Worm (Caenorhabditis elegans) whole organism, L4 larva: ENCODE measurements around the gene snf-7.

Source experiments
- aha-1 ChIP-seq: fragments of 150-350 bp; peaks from one replicate; lab custom pipeline; 2014; ENCODE audit warnings: missing biosample characterization, missing genetic modification characterization
- ceh-82 ChIP-seq: sonication (generic microtip); optimal IDR thresholded peaks from 2 replicates; lab custom pipeline; 2017; ENCODE audit warnings: missing biosample characterization, missing genetic modification characterization
- egl-27 ChIP-seq: sonication (generic microtip); optimal IDR thresholded peaks from 3 replicates; lab custom pipeline; 2017; ENCODE audit warnings: missing biosample characterization, missing genetic modification reagents, missing genetic modification characterization
- unc-39 ChIP-seq: sonication (generic microtip); optimal IDR thresholded peaks from 2 replicates; lab custom pipeline; 2017; ENCODE audit warnings: missing biosample characterization, missing genetic modification characterization
- zfp-3 ChIP-seq: fragments of 200-800 bp; sonication (Bioruptor generic); conservative IDR thresholded peaks from 2 replicates; pipeline ENCODE4 v1.3.6; 2022; ENCODE audit warnings: missing genetic modification reagents, missing genetic modification characterization, missing compliant biosample characterization

DNA sequence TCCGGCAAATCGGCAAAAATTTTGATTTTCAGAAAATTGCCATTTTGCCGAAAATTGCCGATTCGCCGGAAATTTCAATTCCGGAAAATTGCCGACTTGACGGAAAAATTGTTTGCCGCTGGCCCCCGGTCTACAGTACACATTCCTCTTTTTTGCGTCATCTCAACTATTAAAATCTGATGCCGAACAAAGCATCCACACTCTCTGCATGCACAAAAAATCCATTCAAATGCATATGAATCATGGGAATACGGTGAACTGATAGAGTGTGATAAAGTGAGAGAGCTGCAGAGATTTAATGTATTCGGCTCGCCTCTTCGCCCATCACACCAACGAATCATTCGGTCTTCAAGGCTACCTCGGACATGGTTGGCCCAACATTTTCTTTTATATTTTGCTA lies 25.3 kb downstream of the snf-7 start, which contains the start of gene F14F7.7:
- no peak for TF ChIP-seq egl-27
- peak; percentile 91 for TF ChIP-seq aha-1 (tag; lab: Kevin White, UChicago)
- no peak for TF ChIP-seq ceh-82 (tag; lab: Kevin White, UChicago)
- TF ChIP-seq unc-39 (tag; lab: Kevin White, UChicago): no peak
- no peak for TF ChIP-seq zfp-3
